Worm (Caenorhabditis elegans): ENCODE measurements around the gene tsp-4.

ce11 chrIV:12544624-12545023, 24.6 kb upstream of the tsp-4 start:
- no peak for TF ChIP-seq dao-5 (tag; optimal IDR thresholded peaks at IDR 0.05)
- TF ChIP-seq him-1 (tag; optimal IDR thresholded peaks at IDR 0.05) = no peak
- no peak for TF ChIP-seq W03F9.2 (tag; optimal IDR thresholded peaks at IDR 0.05)

All from whole organism, L4/young adult.